Worm (Caenorhabditis elegans): ENCODE data around the gene rack-1.

DNA sequence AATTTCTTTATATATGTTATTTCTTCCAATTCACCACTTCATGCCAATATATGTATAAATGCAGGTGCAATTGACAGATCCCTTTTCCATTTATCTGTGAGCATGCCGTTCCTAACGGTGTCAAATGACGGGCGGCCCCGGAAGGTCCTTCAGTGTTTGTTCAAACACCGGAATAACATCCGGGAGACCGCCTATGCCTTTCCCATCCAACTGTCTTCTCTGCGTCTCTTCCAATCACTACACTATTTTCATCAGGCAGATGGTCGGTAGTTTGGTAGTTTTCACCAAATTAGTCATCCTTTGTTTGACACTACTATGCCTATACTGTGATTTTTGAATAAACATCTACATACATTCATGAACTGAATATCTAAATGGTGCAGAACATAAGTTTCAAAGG lies 14.1 kb downstream of the rack-1 start:
- TF ChIP-seq W03F9.2 (tag; optimal IDR thresholded peaks at IDR 0.05) (no peak), him-1 (tag; optimal IDR thresholded peaks at IDR 0.05) (no peak)
